Worm (Caenorhabditis elegans): ENCODE results near the gene Y52E8A.2.

ce11 chrII:4284305-4285193, 36.1 kb upstream of the Y52E8A.2 start:
- TF ChIP-seq fkh-10 (GFP tag; optimal IDR thresholded peaks at IDR 0.05) (no peak), unc-130 (tag; optimal IDR thresholded peaks at IDR 0.05) (no peak), irx-1 (tag; optimal IDR thresholded peaks at IDR 0.05) (no peak), nhr-237 (tag; optimal IDR thresholded peaks at IDR 0.05) (no peak), sox-4 (tag; optimal IDR thresholded peaks at IDR 0.05) (no peak), alr-1 (tag; optimal IDR thresholded peaks at IDR 0.05; ENCODE audit: borderline replicate concordance) (no peak), nhr-77 (tag; optimal IDR thresholded peaks at IDR 0.05) (no peak), egl-13 (tag; optimal IDR thresholded peaks at IDR 0.05) (no peak), skn-1 (tag; optimal IDR thresholded peaks at IDR 0.05) (no peak), aha-1 (tag; optimal IDR thresholded peaks at IDR 0.05) (no peak), fos-1 (tag; optimal IDR thresholded peaks at IDR 0.05) (no peak), nhr-28 (tag; optimal IDR thresholded peaks at IDR 0.05) (no peak)
